Fruit fly (Drosophila melanogaster): Measurements from ENCODE around the gene Cmpk.

- no peak for TF ChIP-seq CG8478 (optimal IDR thresholded peaks at IDR 0.05)
- TF ChIP-seq CTCF (optimal IDR thresholded peaks at IDR 0.05): no peak
These were observed 32.0 kb downstream of the Cmpk start for dm6 chr3R:26023252-26023651.

All from S2 (cell line).